Fruit fly (Drosophila melanogaster) whole organism, embryonic: Measurements from ENCODE around the gene Klp68D.
A peak's percentile ranks its signal among the peaks of the same experiment; 100 is the strongest.

Experiments used
- Adf1 ChIP-seq: fragments of 200-800 bp; sonication (Bioruptor generic); IDR thresholded peaks from 2 replicates; pipeline ENCODE4 v1.3.6; 2022; ENCODE audit warnings: missing biosample characterization, missing genetic modification characterization
- BEAF-32 ChIP-seq: fragments of 200-800 bp; sonication (Bioruptor generic); optimal IDR thresholded peaks from 3 replicates; lab custom pipeline; 2017; ENCODE audit warnings: missing biosample characterization, missing genetic modification characterization, mild to moderate bottlenecking, moderate library complexity, missing genetic modification reagents
- CG13287 ChIP-seq: fragments of 200-800 bp; sonication (Bioruptor generic); IDR thresholded peaks from 2 replicates; pipeline ENCODE4 v1.3.6; 2022; ENCODE audit warnings: missing biosample characterization, missing genetic modification characterization; ENCODE audit not compliant: partially characterized antibody
- CG14860 ChIP-seq: fragments of 200-800 bp; sonication (Bioruptor generic); IDR thresholded peaks from 3 replicates; pipeline ENCODE4 v1.3.6; 2022; ENCODE audit warnings: missing biosample characterization, missing genetic modification characterization; ENCODE audit not compliant: partially characterized antibody
- CG15073 ChIP-seq: fragments of 200-800 bp; sonication (Bioruptor generic); optimal IDR thresholded peaks from 2 replicates; lab custom pipeline; 2016; ENCODE audit warnings: missing biosample characterization, missing genetic modification characterization
- CG16813 ChIP-seq: fragments of 200-800 bp; sonication (Bioruptor generic); IDR thresholded peaks from 3 replicates; pipeline ENCODE4 v1.3.6; 2022; ENCODE audit warnings: missing biosample characterization, missing genetic modification characterization; ENCODE audit not compliant: partially characterized antibody
- CG17361 ChIP-seq: fragments of 200-800 bp; sonication (Bioruptor generic); IDR thresholded peaks from 3 replicates; pipeline ENCODE4 v1.3.6; 2022; ENCODE audit warnings: missing biosample characterization, missing genetic modification characterization
- CG17802 ChIP-seq: fragments of 200-800 bp; sonication (Bioruptor generic); optimal IDR thresholded peaks from 2 replicates; lab custom pipeline; 2018; ENCODE audit warnings: missing biosample characterization, mild to moderate bottlenecking, missing genetic modification characterization, moderate library complexity
- CG18619 ChIP-seq: fragments of 200-800 bp; sonication (Bioruptor generic); optimal IDR thresholded peaks from 3 replicates; lab custom pipeline; 2017; ENCODE audit warnings: missing biosample characterization, mild to moderate bottlenecking, missing genetic modification characterization
- CG2199 ChIP-seq: fragments of 200-800 bp; sonication (Bioruptor generic); IDR thresholded peaks from 3 replicates; pipeline ENCODE4 v1.3.6; 2022; ENCODE audit warnings: missing biosample characterization, missing genetic modification characterization
- CG31388 ChIP-seq: fragments of 200-800 bp; sonication (Bioruptor generic); optimal IDR thresholded peaks from 2 replicates; lab custom pipeline; 2016; ENCODE audit warnings: missing biosample characterization, missing genetic modification characterization
- CG32532 ChIP-seq: fragments of 200-800 bp; sonication (Bioruptor generic); IDR thresholded peaks from 2 replicates; pipeline ENCODE4 v1.3.6; 2022; ENCODE audit warnings: missing biosample characterization, missing genetic modification characterization
- CG34376 ChIP-seq: fragments of 200-800 bp; sonication (Bioruptor generic); optimal IDR thresholded peaks from 2 replicates; lab custom pipeline; 2018; ENCODE audit warnings: missing biosample characterization, mild to moderate bottlenecking, missing genetic modification characterization
- CG9215 ChIP-seq: fragments of 200-800 bp; sonication (Bioruptor generic); IDR thresholded peaks from 2 replicates; pipeline ENCODE4 v1.3.6; 2022; ENCODE audit warnings: missing biosample characterization, missing genetic modification characterization
- Dbx ChIP-seq: fragments of 200-800 bp; sonication (Bioruptor generic); IDR thresholded peaks from 3 replicates; pipeline ENCODE4 v1.3.6; 2022; ENCODE audit warnings: missing biosample characterization, missing genetic modification characterization
- Deaf1 ChIP-seq: fragments of 200-800 bp; optimal IDR thresholded peaks from 3 replicates; lab custom pipeline; 2019; ENCODE audit warnings: missing biosample characterization, mild to moderate bottlenecking, missing genetic modification characterization, moderate library complexity
- GATAe ChIP-seq: fragments of 200-800 bp; sonication (Bioruptor generic); conservative IDR thresholded peaks from 2 replicates; pipeline ENCODE4 v1.3.6; 2022; ENCODE audit warnings: missing biosample characterization, missing genetic modification characterization
- HLH4C ChIP-seq: fragments of 200-800 bp; sonication (Bioruptor generic); IDR thresholded peaks from 3 replicates; pipeline ENCODE4 v1.3.6; 2022; ENCODE audit warnings: missing biosample characterization, missing genetic modification characterization; ENCODE audit not compliant: partially characterized antibody
- HmgZ ChIP-seq: fragments of 200-800 bp; sonication (Bioruptor generic); optimal IDR thresholded peaks from 2 replicates; lab custom pipeline; 2018; ENCODE audit warnings: missing biosample characterization, mild to moderate bottlenecking, missing genetic modification characterization
- Hr78 ChIP-seq, 2 experiments: fragments of 200-800 bp in 1 of 2; fragments of >200 bp in 1 of 2; sonication (Bioruptor generic) in 1 of 2; optimal IDR thresholded peaks; 2 replicates each; lab custom pipeline; 2017 to 2019; ENCODE audit warnings: missing biosample characterization in 2 of 2, missing genetic modification characterization in 2 of 2, mild to moderate bottlenecking in 1 of 2, moderate library complexity in 1 of 2
- Med ChIP-seq: fragments of 200-800 bp; sonication (Bioruptor generic); peaks from one replicate; lab custom pipeline; 2016; ENCODE audit warnings: missing biosample characterization, missing genetic modification characterization, mild to moderate bottlenecking, inconsistent platforms, moderate library complexity
- Pdp1 ChIP-seq, 2 experiments: fragments of 200-800 bp; sonication (Bioruptor generic); optimal IDR thresholded peaks; 3 replicates each; lab custom pipeline; 2016; ENCODE audit warnings: missing biosample characterization in 2 of 2, missing genetic modification characterization in 2 of 2, mild to moderate bottlenecking in 1 of 2, moderate library complexity in 1 of 2
- Sry-δ ChIP-seq: fragments of 200-800 bp; sonication (Bioruptor generic); optimal IDR thresholded peaks from 2 replicates; lab custom pipeline; 2016; ENCODE audit warnings: missing biosample characterization, missing genetic modification characterization
- Ssrp ChIP-seq: fragments of 200-800 bp; sonication (Bioruptor generic); optimal IDR thresholded peaks from 2 replicates; lab custom pipeline; 2018; ENCODE audit warnings: missing biosample characterization, mild to moderate bottlenecking, missing genetic modification characterization, moderate library complexity
- Trl ChIP-seq, 3 experiments: fragments of >200 bp in 2 of 3; fragments of 200-800 bp in 1 of 3; sonication (Bioruptor generic) in 1 of 3; optimal IDR thresholded peaks; 2 replicates in 1 of 3; 3 replicates in 2 of 3; lab custom pipeline; 2016 to 2017; ENCODE audit warnings: missing biosample characterization in 1 of 3, missing genetic modification characterization in 1 of 3
- ara ChIP-seq: fragments of 200-800 bp; sonication (Bioruptor generic); IDR thresholded peaks from 2 replicates; pipeline ENCODE4 v1.3.6; 2022; ENCODE audit warnings: missing biosample characterization, missing genetic modification characterization
- br ChIP-seq: fragments of >200 bp; optimal IDR thresholded peaks from 2 replicates; lab custom pipeline; 2017
- chinmo ChIP-seq: fragments of 200-800 bp; sonication (Bioruptor generic); IDR thresholded peaks from 4 replicates; pipeline ENCODE4 v1.3.6; 2022; ENCODE audit warnings: missing biosample characterization, missing genetic modification characterization; ENCODE audit not compliant: partially characterized antibody
- ci ChIP-seq: fragments of 200-800 bp; sonication (Bioruptor generic); IDR thresholded peaks from 3 replicates; pipeline ENCODE4 v1.3.6; 2022; ENCODE audit warnings: missing biosample characterization, missing genetic modification characterization
- crc ChIP-seq: fragments of 200-800 bp; sonication (Bioruptor generic); optimal IDR thresholded peaks from 2 replicates; lab custom pipeline; 2016; ENCODE audit warnings: missing biosample characterization, missing genetic modification characterization
- danr ChIP-seq: fragments of 200-800 bp; sonication (Bioruptor generic); IDR thresholded peaks from 2 replicates; pipeline ENCODE4 v1.3.6; 2022; ENCODE audit warnings: missing biosample characterization, missing genetic modification characterization
- dm ChIP-seq: fragments of 200-800 bp; sonication (Bioruptor generic); optimal IDR thresholded peaks from 3 replicates; lab custom pipeline; 2016; ENCODE audit warnings: missing biosample characterization, missing genetic modification characterization
- dpn ChIP-seq, 2 experiments: fragments of 200-800 bp; sonication (Bioruptor generic); optimal IDR thresholded peaks; 3 replicates each; lab custom pipeline; 2016; ENCODE audit warnings: missing biosample characterization in 2 of 2, missing genetic modification characterization in 2 of 2
- exex ChIP-seq: fragments of 200-800 bp; sonication (Bioruptor generic); optimal IDR thresholded peaks from 4 replicates; lab custom pipeline; 2018; ENCODE audit warnings: missing biosample characterization, mild to moderate bottlenecking, missing genetic modification characterization, moderate library complexity
- grn ChIP-seq: fragments of 200-800 bp; sonication (Bioruptor generic); optimal IDR thresholded peaks from 3 replicates; lab custom pipeline; 2017; ENCODE audit warnings: missing biosample characterization, missing genetic modification characterization
- ken ChIP-seq: fragments of 200-800 bp; sonication (Bioruptor generic); IDR thresholded peaks from 3 replicates; pipeline ENCODE4 v1.3.6; 2022; ENCODE audit warnings: missing biosample characterization, missing genetic modification characterization
- lab ChIP-seq: fragments of 200-800 bp; sonication (Bioruptor generic); optimal IDR thresholded peaks from 3 replicates; lab custom pipeline; 2017; ENCODE audit warnings: missing biosample characterization, missing genetic modification characterization, mild to moderate bottlenecking, moderate library complexity, missing genetic modification reagents
- lola ChIP-seq, 3 experiments: fragments of >200 bp in 2 of 3; fragments of 200-800 bp in 1 of 3; sonication (Bioruptor generic) in 1 of 3; optimal IDR thresholded peaks; 2 replicates each; lab custom pipeline; 2017 to 2019; ENCODE audit warnings: missing biosample characterization in 3 of 3, missing genetic modification characterization in 3 of 3, mild to moderate bottlenecking in 1 of 3, moderate library complexity in 1 of 3
- mirr ChIP-seq: fragments of 200-800 bp; sonication (Bioruptor generic); optimal IDR thresholded peaks from 3 replicates; lab custom pipeline; 2018; ENCODE audit warnings: missing biosample characterization, mild to moderate bottlenecking, missing genetic modification characterization
- nerfin-1 ChIP-seq: fragments of 200-800 bp; sonication (Bioruptor generic); optimal IDR thresholded peaks from 3 replicates; lab custom pipeline; 2019; ENCODE audit warnings: missing biosample characterization, mild to moderate bottlenecking, missing genetic modification characterization, moderate library complexity
- rib ChIP-seq: fragments of 200-800 bp; sonication (Bioruptor generic); IDR thresholded peaks from 2 replicates; pipeline ENCODE4 v1.3.6; 2022; ENCODE audit warnings: missing biosample characterization, missing genetic modification characterization
- row ChIP-seq: fragments of 200-800 bp; sonication (Bioruptor generic); IDR thresholded peaks from 3 replicates; pipeline ENCODE4 v1.3.6; 2022; ENCODE audit warnings: missing biosample characterization, missing genetic modification characterization
- sens ChIP-seq: fragments of 200-800 bp; sonication (Bioruptor generic); peaks from one replicate; lab custom pipeline; 2016; ENCODE audit warnings: missing biosample characterization, missing genetic modification characterization
- sug ChIP-seq: fragments of 200-800 bp; optimal IDR thresholded peaks from 2 replicates; lab custom pipeline; 2019; ENCODE audit warnings: missing biosample characterization, mild to moderate bottlenecking, missing genetic modification characterization, moderate library complexity
- unpg ChIP-seq: fragments of 200-800 bp; sonication (Bioruptor generic); optimal IDR thresholded peaks from 3 replicates; lab custom pipeline; 2018; ENCODE audit warnings: missing biosample characterization, mild to moderate bottlenecking, missing genetic modification characterization, moderate library complexity
- vvl ChIP-seq: fragments of 200-800 bp; sonication (Bioruptor generic); IDR thresholded peaks from 2 replicates; pipeline ENCODE4 v1.3.6; 2022; ENCODE audit warnings: missing biosample characterization, missing genetic modification characterization
- zf30C ChIP-seq: fragments of 200-800 bp; sonication (Bioruptor generic); optimal IDR thresholded peaks from 3 replicates; lab custom pipeline; 2018; ENCODE audit warnings: missing biosample characterization, mild to moderate bottlenecking, missing genetic modification characterization

Klp68D gene

dm6 chr3L:11776731-11777130, 18.7 kb upstream of the Klp68D start, which contains the start of gene CG14131:
Gene CG14131 (plus strand): TSS chr3L:11777073.
- TF ChIP-seq GATAe (GFP tag; lab: Robert Waterston, UW), result 0 out of 2 replicates have a peak, but pooled peaks have one; percentile 21
- TF ChIP-seq lola (GFP tag; optimal IDR thresholded peaks at IDR 0.05; lab: Kevin White, UChicago), result no peak
- no peak for TF ChIP-seq nerfin-1
- TF ChIP-seq ci (GFP tag; lab: Robert Waterston, UW), result peak; percentile 18; the same call in 1 of the 3 replicates
- TF ChIP-seq grn (GFP tag; lab: Kevin White, UChicago), result peak; percentile 93
- TF ChIP-seq Med (GFP tag; lab: Kevin White, UChicago), result peak; percentile 65
- TF ChIP-seq Pdp1 (GFP tag; optimal IDR thresholded peaks at IDR 0.05; lab: Kevin White, UChicago), result peak in 1 of 2 experiments; percentile 30
- peak; percentile 74 for TF ChIP-seq Adf1 (GFP tag; lab: Robert Waterston, UW)
- peak; percentile 38; the same call in 1 of the 2 replicates for TF ChIP-seq CG32532 (GFP tag; lab: Robert Waterston, UW)
- peak; percentile 62; the same call in 3 of the 4 replicates for TF ChIP-seq chinmo
- peak; percentile 41 for TF ChIP-seq CG13287 (GFP tag; lab: Robert Waterston, UW)
- TF ChIP-seq Trl (optimal IDR thresholded peaks at IDR 0.05; lab: Kevin White, UChicago), result peak; percentile 39 to 70
- no peak for TF ChIP-seq Trl (GFP tag; optimal IDR thresholded peaks at IDR 0.05; lab: Kevin White, UChicago)
- no peak for TF ChIP-seq ara (GFP tag; lab: Robert Waterston, UW)
- peak; percentile 26 for TF ChIP-seq lab (GFP tag; lab: Kevin White, UChicago)
- TF ChIP-seq dpn (GFP tag; optimal IDR thresholded peaks at IDR 0.05; lab: Kevin White, UChicago), result no peak
- TF ChIP-seq CG15073, result no peak
- TF ChIP-seq sug, result peak; percentile 48
- TF ChIP-seq Deaf1 (tag; lab: Kevin White, UChicago), result peak; percentile 83
- no peak for TF ChIP-seq br (lab: Kevin White, UChicago)
- peak; percentile 99 for TF ChIP-seq exex (tag; lab: Kevin White, UChicago)
- TF ChIP-seq CG34376 (GFP tag; lab: Kevin White, UChicago), result peak; percentile 78
- TF ChIP-seq rib (GFP tag; lab: Robert Waterston, UW), result peak; percentile 22; the same call in 1 of the 2 replicates
- no peak for TF ChIP-seq CG9215
- TF ChIP-seq mirr (GFP tag; lab: Kevin White, UChicago), result peak; percentile 97
- TF ChIP-seq, all 482 proteins: peak for 17

- peak; percentile 44 for TF ChIP-seq sens (GFP tag; lab: Kevin White, UChicago)
- no peak for TF ChIP-seq zf30C (GFP tag; lab: Kevin White, UChicago)
- TF ChIP-seq HLH4C (GFP tag; lab: Robert Waterston, UW), result 0 out of 3 replicates have a peak, but pooled peaks have one; percentile 9
- no peak for TF ChIP-seq Ssrp (tag; lab: Kevin White, UChicago)
- peak; percentile 42 for TF ChIP-seq grn (GFP tag; lab: Kevin White, UChicago)
- no peak for TF ChIP-seq CG17361 (GFP tag; lab: Robert Waterston, UW)
- peak; percentile 19 for TF ChIP-seq HmgZ
- TF ChIP-seq danr, result 0 out of 2 replicates have a peak, but pooled peaks have one; percentile 6
- TF ChIP-seq vvl (GFP tag; lab: Robert Waterston, UW), result peak; percentile 24; the same call in 1 of the 2 replicates
- no peak for TF ChIP-seq CG2199 (GFP tag; lab: Robert Waterston, UW)
- TF ChIP-seq crc, result no peak
- TF ChIP-seq unpg (GFP tag; lab: Kevin White, UChicago), result no peak
- peak; percentile 39 for TF ChIP-seq BEAF-32 (GFP tag; lab: Kevin White, UChicago)
- no peak for TF ChIP-seq dm (GFP tag; lab: Kevin White, UChicago)
- no peak for TF ChIP-seq CG31388 (GFP tag; lab: Kevin White, UChicago)
- TF ChIP-seq ken, result no peak
- TF ChIP-seq Hr78 (GFP tag; optimal IDR thresholded peaks at IDR 0.05; lab: Kevin White, UChicago), result peak in 1 of 2 experiments; percentile 77
- TF ChIP-seq Sry-δ (GFP tag; lab: Kevin White, UChicago), result peak; percentile 26
- peak; percentile 13; the same call in 1 of the 3 replicates for TF ChIP-seq row (GFP tag; lab: Robert Waterston, UW)
- TF ChIP-seq CG16813 (GFP tag; lab: Robert Waterston, UW), result no peak
- TF ChIP-seq mirr (GFP tag; lab: Kevin White, UChicago), result peak; percentile 78
- no peak for TF ChIP-seq CG18619 (GFP tag; lab: Kevin White, UChicago)
- TF ChIP-seq Dbx (GFP tag; lab: Robert Waterston, UW), result no peak
- TF ChIP-seq CG14860 (GFP tag; lab: Robert Waterston, UW), result no peak
- TF ChIP-seq exex (tag; lab: Kevin White, UChicago), result peak; percentile 41
- peak; percentile 82 for TF ChIP-seq sug
- TF ChIP-seq CG17802 (tag; lab: Kevin White, UChicago), result no peak
Observed at dm6 chr3L:11777348-11777958, 18.0 kb upstream of the Klp68D start.
